Worm (Caenorhabditis elegans) whole organism, L3 larva: ENCODE measurements around the gene mup-2.

Experiments used
- ZK546.5 ChIP-seq: sonication (generic microtip); optimal IDR thresholded peaks from 2 replicates; lab custom pipeline; 2017; ENCODE audit warnings: missing biosample characterization, missing genetic modification characterization
- aly-2 ChIP-seq: fragments of 150-350 bp; optimal IDR thresholded peaks from 2 replicates; lab custom pipeline; 2014; ENCODE audit warnings: missing biosample characterization, missing genetic modification characterization
- ama-1 ChIP-seq: fragments of 150-350 bp; optimal IDR thresholded peaks from 2 replicates; lab custom pipeline; 2018
- ceh-16 ChIP-seq: sonication (generic microtip); optimal IDR thresholded peaks from 2 replicates; lab custom pipeline; 2017; ENCODE audit warnings: missing biosample characterization, missing genetic modification characterization
- ceh-28 ChIP-seq: fragments of 150-350 bp; optimal IDR thresholded peaks from 2 replicates; lab custom pipeline; 2014; ENCODE audit warnings: missing biosample characterization, missing genetic modification reagents, missing genetic modification characterization
- ceh-9 ChIP-seq: sonication (generic microtip); optimal IDR thresholded peaks from 2 replicates; lab custom pipeline; 2018; ENCODE audit warnings: missing biosample characterization, missing genetic modification characterization
- egl-5 ChIP-seq: fragments of 150-350 bp; optimal IDR thresholded peaks from 2 replicates; lab custom pipeline; 2017; ENCODE audit warnings: missing biosample characterization, missing genetic modification reagents, missing genetic modification characterization, inconsistent platforms
- elt-1 ChIP-seq: fragments of 150-350 bp; optimal IDR thresholded peaks from 2 replicates; lab custom pipeline; 2014; ENCODE audit warnings: missing biosample characterization, missing genetic modification characterization
- elt-2 ChIP-seq: sonication (generic microtip); optimal IDR thresholded peaks from 2 replicates; lab custom pipeline; 2016; ENCODE audit warnings: missing genetic modification reagents, mild to moderate bottlenecking, missing genetic modification characterization, missing compliant biosample characterization
- elt-3 ChIP-seq, 3 experiments: fragments of 150-350 bp in 1 of 3; sonication (generic microtip) in 2 of 3; optimal IDR thresholded peaks; 2 replicates in 2 of 3; 4 replicates in 1 of 3; lab custom pipeline; 2014 to 2017; ENCODE audit warnings: missing biosample characterization in 3 of 3, missing genetic modification characterization in 3 of 3
- eor-1 ChIP-seq, 2 experiments: fragments of 150-350 bp; optimal IDR thresholded peaks; 2 replicates each; lab custom pipeline; 2014 to 2018; ENCODE audit warnings: missing biosample characterization in 2 of 2, missing genetic modification characterization in 2 of 2
- lin-15B ChIP-seq: fragments of 150-350 bp; optimal IDR thresholded peaks from 2 replicates; lab custom pipeline; 2014; ENCODE audit warnings: missing biosample characterization, missing genetic modification characterization
- lsy-12 ChIP-seq: sonication (generic microtip); optimal IDR thresholded peaks from 2 replicates; lab custom pipeline; 2016; ENCODE audit warnings: mild to moderate bottlenecking, missing genetic modification characterization, missing compliant biosample characterization
- mdl-1 ChIP-seq: fragments of 150-350 bp; optimal IDR thresholded peaks from 2 replicates; lab custom pipeline; 2014; ENCODE audit warnings: missing biosample characterization, missing genetic modification characterization
- nfya-1 ChIP-seq: sonication (generic microtip); optimal IDR thresholded peaks from 2 replicates; lab custom pipeline; 2017; ENCODE audit warnings: missing genetic modification characterization, mild to moderate bottlenecking, missing compliant biosample characterization, antibody characterized with exemption, moderate library complexity; ENCODE audit not compliant: insufficient read depth
- nhr-11 ChIP-seq: fragments of 150-350 bp; optimal IDR thresholded peaks from 2 replicates; lab custom pipeline; 2014; ENCODE audit warnings: missing biosample characterization, missing genetic modification characterization
- nhr-12 ChIP-seq: fragments of 150-350 bp; optimal IDR thresholded peaks from 2 replicates; lab custom pipeline; 2014; ENCODE audit warnings: missing biosample characterization, missing genetic modification characterization
- nhr-23 ChIP-seq: fragments of 150-350 bp; optimal IDR thresholded peaks from 2 replicates; lab custom pipeline; 2014; ENCODE audit warnings: missing biosample characterization, missing genetic modification reagents, missing genetic modification characterization
- nhr-237 ChIP-seq: fragments of 150-350 bp; optimal IDR thresholded peaks from 2 replicates; lab custom pipeline; 2014; ENCODE audit warnings: missing biosample characterization, missing genetic modification characterization
- nhr-28 ChIP-seq: fragments of 150-350 bp; optimal IDR thresholded peaks from 2 replicates; lab custom pipeline; 2014; ENCODE audit warnings: missing biosample characterization, missing genetic modification characterization
- nhr-43 ChIP-seq: sonication (generic microtip); optimal IDR thresholded peaks from 2 replicates; lab custom pipeline; 2016; ENCODE audit warnings: mild to moderate bottlenecking, missing genetic modification characterization, missing compliant biosample characterization; ENCODE audit not compliant: poor library complexity, severe bottlenecking
- nhr-67 ChIP-seq: fragments of 150-350 bp; optimal IDR thresholded peaks from 2 replicates; lab custom pipeline; 2014; ENCODE audit warnings: missing biosample characterization, missing genetic modification characterization
- nhr-77 ChIP-seq: fragments of 150-350 bp; optimal IDR thresholded peaks from 2 replicates; lab custom pipeline; 2014; ENCODE audit warnings: missing biosample characterization, missing genetic modification characterization
- pha-4 ChIP-seq: fragments of 150-350 bp; optimal IDR thresholded peaks from 2 replicates; lab custom pipeline; 2014; ENCODE audit warnings: missing biosample characterization, missing genetic modification reagents, missing genetic modification characterization
- pqm-1 ChIP-seq: fragments of 150-350 bp; optimal IDR thresholded peaks from 2 replicates; lab custom pipeline; 2017; ENCODE audit warnings: missing biosample characterization, missing genetic modification characterization, inconsistent platforms
- sea-2 ChIP-seq: fragments of 150-350 bp; sonication (generic microtip); optimal IDR thresholded peaks from 4 replicates; lab custom pipeline; 2014; ENCODE audit warnings: missing biosample characterization, missing genetic modification reagents, missing genetic modification characterization
- skn-1 ChIP-seq: fragments of 150-350 bp; optimal IDR thresholded peaks from 2 replicates; lab custom pipeline; 2014; ENCODE audit warnings: missing biosample characterization, missing genetic modification characterization
- snpc-4 ChIP-seq: fragments of 150-350 bp; optimal IDR thresholded peaks from 2 replicates; lab custom pipeline; 2014; ENCODE audit warnings: missing biosample characterization, missing genetic modification characterization
- unc-62 ChIP-seq: fragments of 150-350 bp; sonication (generic microtip); optimal IDR thresholded peaks from 4 replicates; lab custom pipeline; 2014; ENCODE audit warnings: missing biosample characterization, missing genetic modification reagents, missing genetic modification characterization
- zag-1 ChIP-seq: fragments of 150-350 bp; optimal IDR thresholded peaks from 2 replicates; lab custom pipeline; 2014; ENCODE audit warnings: missing biosample characterization, missing genetic modification characterization
- ztf-11 ChIP-seq: fragments of 150-350 bp; optimal IDR thresholded peaks from 2 replicates; lab custom pipeline; 2014; ENCODE audit warnings: missing biosample characterization, missing genetic modification characterization
- ztf-4 ChIP-seq: fragments of 150-350 bp; optimal IDR thresholded peaks from 2 replicates; lab custom pipeline; 2014; ENCODE audit warnings: missing biosample characterization, missing genetic modification characterization

Gene mup-2

DNA sequence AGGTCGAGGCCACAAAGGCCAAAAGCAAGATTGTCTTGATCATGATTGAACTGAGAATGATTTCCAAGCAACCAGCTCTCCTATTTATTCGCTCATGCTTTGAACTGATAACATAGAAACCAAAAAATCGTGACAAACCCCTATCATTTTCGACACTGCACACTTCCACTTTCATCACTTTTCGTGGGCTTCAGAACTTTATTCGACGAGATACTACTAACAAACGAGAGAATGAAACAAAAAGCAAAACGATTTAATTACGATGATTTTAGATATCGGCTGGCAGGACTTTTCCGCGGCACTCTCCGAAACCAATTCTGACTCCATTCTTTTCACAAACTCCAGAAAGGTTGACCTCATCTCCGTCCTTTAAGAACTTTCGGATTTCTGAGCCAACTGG lies 36.5 kb upstream of the mup-2 start, which contains the start of gene asp-14:
TSS of gene asp-14 (minus strand) at position 101 of the 400 bp plus-strand sequence.
- TF ChIP-seq elt-1 (tag; lab: Kevin White, UChicago), result no peak
- peak; percentile 16 for TF ChIP-seq elt-2 (tag; lab: Kevin White, UChicago)
- TF ChIP-seq pha-4 (tag; lab: Kevin White, UChicago), result no peak

ce11 chrX:6445239-6445638 lies 35.2 kb upstream of the mup-2 start:
- no peak for TF ChIP-seq nhr-12 (tag; lab: Kevin White, UChicago)
- peak; percentile 91 for TF ChIP-seq skn-1 (tag; lab: Kevin White, UChicago)
- TF ChIP-seq elt-2 (tag; lab: Kevin White, UChicago), result peak; percentile 86
- TF ChIP-seq pqm-1 (tag; lab: Kevin White, UChicago), result peak; percentile 32

ce11 chrX:6443373-6443772 lies 33.3 kb upstream of the mup-2 start, which contains the start of gene K10C2.7:
Gene K10C2.7 (minus strand): TSS chrX:6443473.
- no peak for TF ChIP-seq nhr-43 (tag; lab: Kevin White, UChicago)
- no peak for TF ChIP-seq nhr-237 (tag; lab: Kevin White, UChicago)
- TF ChIP-seq nhr-77 (tag; lab: Kevin White, UChicago), result no peak
- no peak for TF ChIP-seq ZK546.5 (tag; lab: Kevin White, UChicago)
- no peak for TF ChIP-seq mdl-1 (tag; lab: Kevin White, UChicago)
- TF ChIP-seq zag-1 (tag; lab: Kevin White, UChicago), result no peak
- TF ChIP-seq ceh-16 (tag; lab: Kevin White, UChicago), result no peak
- no peak for TF ChIP-seq skn-1 (tag; lab: Kevin White, UChicago)
- TF ChIP-seq ama-1 (lab: Kevin White, UChicago), result no peak

DNA sequence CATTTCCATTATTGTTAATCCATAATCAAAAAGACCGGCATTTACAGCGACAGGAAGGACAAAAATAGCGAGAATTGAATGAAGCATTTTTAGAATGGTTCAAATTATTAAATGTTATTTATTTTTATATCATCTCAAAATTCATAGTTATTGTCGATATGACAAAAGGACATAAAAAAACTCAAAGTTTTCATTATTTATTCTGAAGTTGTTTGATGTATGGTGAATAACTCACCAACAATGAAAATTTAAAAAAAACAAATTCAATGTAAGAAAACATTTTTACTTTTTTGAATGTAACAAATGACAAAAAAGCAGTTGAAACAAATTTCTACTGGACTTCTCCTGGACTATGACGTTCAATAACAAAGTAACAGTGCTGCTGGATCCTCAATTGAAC lies 30.4 kb upstream of the mup-2 start, which contains the start of gene K10C2.14:
TSS of gene K10C2.14 (minus strand) at position 101 of the 400 bp plus-strand sequence.
- TF ChIP-seq zag-1 (tag; lab: Kevin White, UChicago) (no peak), nhr-77 (tag; lab: Kevin White, UChicago) (no peak), lsy-12 (no peak), sea-2 (no peak), nhr-11 (tag; lab: Kevin White, UChicago) (no peak), snpc-4 (tag; lab: Kevin White, UChicago) (no peak), lin-15B (tag; lab: Kevin White, UChicago) (no peak), nhr-28 (no peak), elt-2 (tag; lab: Kevin White, UChicago) (no peak), ztf-4 (tag; lab: Kevin White, UChicago) (no peak), ceh-9 (tag; lab: Kevin White, UChicago) (no peak)

DNA sequence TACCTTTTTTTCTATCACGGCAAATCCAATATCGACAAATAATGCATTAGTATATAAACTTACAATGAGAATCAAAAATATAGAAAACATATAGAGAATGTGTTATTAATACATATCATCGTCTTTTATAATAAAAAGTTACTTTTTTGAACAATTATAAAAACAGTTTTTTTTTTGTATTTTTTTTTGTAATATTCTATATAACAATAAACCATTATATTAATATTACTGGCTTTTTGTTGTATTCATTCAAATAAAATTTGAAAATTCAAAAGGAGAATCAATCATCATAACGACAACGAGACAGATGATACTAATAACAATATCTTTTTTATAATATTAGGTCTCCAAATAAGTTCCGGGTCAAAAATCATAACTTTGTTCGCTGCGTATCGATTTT lies 27.5 kb upstream of the mup-2 start, which contains the start of gene K10C2.8:
TSS of gene K10C2.8 (minus strand) at position 101 of the 400 bp plus-strand sequence.
- TF ChIP-seq nfya-1 (tag; lab: Kevin White, UChicago), result no peak
- TF ChIP-seq nhr-12 (tag; lab: Kevin White, UChicago), result no peak
- no peak for TF ChIP-seq nhr-77 (tag; lab: Kevin White, UChicago)
- TF ChIP-seq aly-2 (tag; lab: Kevin White, UChicago), result no peak
- no peak for TF ChIP-seq ceh-28 (tag; lab: Kevin White, UChicago)
- no peak for TF ChIP-seq pqm-1 (tag; lab: Kevin White, UChicago)
- TF ChIP-seq nhr-67 (tag; lab: Kevin White, UChicago), result no peak
- TF ChIP-seq elt-3 (tag; optimal IDR thresholded peaks at IDR 0.05; lab: Kevin White, UChicago), result no peak
- no peak for TF ChIP-seq unc-62
- TF ChIP-seq nhr-237 (tag; lab: Kevin White, UChicago), result no peak
- no peak for TF ChIP-seq lin-15B (tag; lab: Kevin White, UChicago)
- TF ChIP-seq skn-1 (tag; lab: Kevin White, UChicago), result no peak
- no peak for TF ChIP-seq ztf-11
- no peak for TF ChIP-seq nhr-11 (tag; lab: Kevin White, UChicago)
- no peak for TF ChIP-seq mdl-1 (tag; lab: Kevin White, UChicago)
- TF ChIP-seq, all 47 proteins: peak for 0

DNA sequence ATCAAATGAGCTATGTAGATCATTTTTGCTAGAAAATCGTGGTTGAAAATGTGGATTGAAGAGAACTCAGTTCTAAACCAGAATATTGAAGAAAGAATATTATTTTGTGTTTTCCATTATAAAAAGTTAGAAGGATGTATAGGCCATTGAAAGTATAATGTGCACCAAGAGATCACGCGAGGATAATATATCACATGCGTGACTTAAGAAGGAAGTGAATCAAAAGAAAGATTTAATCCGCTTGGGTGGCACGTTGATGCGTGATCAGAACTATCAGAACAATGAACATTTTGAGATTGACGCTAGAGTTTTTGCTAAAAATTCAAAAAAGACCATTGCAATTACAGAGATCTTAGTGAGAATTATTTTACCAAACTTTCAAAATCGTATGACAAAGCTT lies 25.8 kb upstream of the mup-2 start:
- no peak for TF ChIP-seq elt-3 (tag; optimal IDR thresholded peaks at IDR 0.05; lab: Kevin White, UChicago)
- no peak for TF ChIP-seq pqm-1 (tag; lab: Kevin White, UChicago)
- no peak for TF ChIP-seq ceh-9 (tag; lab: Kevin White, UChicago)
- no peak for TF ChIP-seq elt-2 (tag; lab: Kevin White, UChicago)
- no peak for TF ChIP-seq snpc-4 (tag; lab: Kevin White, UChicago)
- TF ChIP-seq egl-5, result no peak
- TF ChIP-seq nhr-23 (tag; lab: Kevin White, UChicago), result no peak
- TF ChIP-seq ZK546.5 (tag; lab: Kevin White, UChicago), result no peak
- no peak for TF ChIP-seq eor-1 (tag; optimal IDR thresholded peaks at IDR 0.05; lab: Kevin White, UChicago)
- no peak for TF ChIP-seq unc-62
- TF ChIP-seq, all 47 proteins: peak for 0
